Worm (Caenorhabditis elegans) whole organism, L2 larva: ENCODE results near the gene unc-60.

Experiments
- ZK546.5 ChIP-seq: sonication (generic microtip); optimal IDR thresholded peaks from 2 replicates; lab custom pipeline; 2017; ENCODE audit warnings: missing biosample characterization, missing genetic modification characterization
- ama-1 ChIP-seq: fragments of 150-350 bp; optimal IDR thresholded peaks from 2 replicates; lab custom pipeline; 2018; ENCODE audit warnings: inconsistent platforms
- fos-1 ChIP-seq: fragments of 150-350 bp; optimal IDR thresholded peaks from 2 replicates; lab custom pipeline; 2014; ENCODE audit warnings: missing biosample characterization, missing genetic modification characterization
- lin-11 ChIP-seq: fragments of 150-350 bp; sonication (generic microtip); optimal IDR thresholded peaks from 2 replicates; lab custom pipeline; 2014; ENCODE audit warnings: missing biosample characterization, missing genetic modification characterization, inconsistent platforms, mixed read lengths
- nhr-12 ChIP-seq: fragments of 150-350 bp; optimal IDR thresholded peaks from 2 replicates; lab custom pipeline; 2014; ENCODE audit warnings: missing biosample characterization, missing genetic modification characterization
- nhr-23 ChIP-seq: fragments of 150-350 bp; optimal IDR thresholded peaks from 2 replicates; lab custom pipeline; 2014; ENCODE audit warnings: missing biosample characterization, missing genetic modification reagents, missing genetic modification characterization
- skn-1 ChIP-seq: sonication (generic microtip); optimal IDR thresholded peaks from 2 replicates; lab custom pipeline; 2017; ENCODE audit warnings: missing biosample characterization, missing genetic modification characterization
- sma-3 ChIP-seq: sonication (generic microtip); optimal IDR thresholded peaks from 2 replicates; lab custom pipeline; 2016; ENCODE audit warnings: missing genetic modification reagents, missing genetic modification characterization, missing compliant biosample characterization
- snpc-4 ChIP-seq: fragments of 150-350 bp; optimal IDR thresholded peaks from 2 replicates; lab custom pipeline; 2014; ENCODE audit warnings: missing biosample characterization, missing genetic modification characterization
- unc-39 ChIP-seq: fragments of 150-350 bp; optimal IDR thresholded peaks from 2 replicates; lab custom pipeline; 2014; ENCODE audit warnings: missing biosample characterization, missing genetic modification characterization
- ztf-4 ChIP-seq: fragments of 150-350 bp; optimal IDR thresholded peaks from 2 replicates; lab custom pipeline; 2014; ENCODE audit warnings: missing biosample characterization, missing genetic modification characterization

ce11 chrV:1434398-1434797 lies 40.5 kb upstream of the unc-60 start:
- TF ChIP-seq unc-39 (no peak), fos-1 (tag; lab: Kevin White, UChicago) (no peak), ztf-4 (tag; lab: Kevin White, UChicago) (no peak), skn-1 (tag; lab: Kevin White, UChicago) (no peak), snpc-4 (no peak), nhr-12 (tag; lab: Kevin White, UChicago) (no peak), nhr-23 (tag; lab: Kevin White, UChicago) (no peak), ama-1 (lab: Kevin White, UChicago) (no peak), lin-11 (no peak), sma-3 (GFP tag; lab: Kevin White, UChicago) (no peak), ZK546.5 (tag; lab: Kevin White, UChicago) (no peak)
